Worm (Caenorhabditis elegans) whole organism, L2 larva: Measurements from ENCODE around the gene C14A11.9.

ENCODE experiments used
- ZK546.5 ChIP-seq: sonication (generic microtip); optimal IDR thresholded peaks from 2 replicates; lab custom pipeline; 2017; ENCODE audit warnings: missing biosample characterization, missing genetic modification characterization
- ceh-16 ChIP-seq: fragments of 150-350 bp; optimal IDR thresholded peaks from 2 replicates; lab custom pipeline; 2014; ENCODE audit warnings: missing biosample characterization, missing genetic modification characterization
- ceh-82 ChIP-seq: fragments of 150-350 bp; optimal IDR thresholded peaks from 2 replicates; lab custom pipeline; 2014; ENCODE audit warnings: missing biosample characterization, missing genetic modification characterization
- egl-27 ChIP-seq: sonication (generic microtip); optimal IDR thresholded peaks from 3 replicates; lab custom pipeline; 2017; ENCODE audit warnings: missing biosample characterization, missing genetic modification reagents, missing genetic modification characterization
- lin-13 ChIP-seq: fragments of 150-350 bp; optimal IDR thresholded peaks from 2 replicates; lab custom pipeline; 2014; ENCODE audit warnings: missing biosample characterization, missing genetic modification reagents, missing genetic modification characterization
- lin-39 ChIP-seq: fragments of 150-350 bp; optimal IDR thresholded peaks from 2 replicates; lab custom pipeline; 2014; ENCODE audit warnings: missing biosample characterization, missing genetic modification reagents, missing genetic modification characterization
- nhr-21 ChIP-seq: fragments of 150-350 bp; optimal IDR thresholded peaks from 2 replicates; lab custom pipeline; 2014; ENCODE audit warnings: missing biosample characterization, missing genetic modification characterization
- skn-1 ChIP-seq: sonication (generic microtip); optimal IDR thresholded peaks from 2 replicates; lab custom pipeline; 2017; ENCODE audit warnings: missing biosample characterization, missing genetic modification characterization
- zag-1 ChIP-seq: fragments of 150-350 bp; optimal IDR thresholded peaks from 2 replicates; lab custom pipeline; 2014; ENCODE audit warnings: missing biosample characterization, missing genetic modification characterization

DNA sequence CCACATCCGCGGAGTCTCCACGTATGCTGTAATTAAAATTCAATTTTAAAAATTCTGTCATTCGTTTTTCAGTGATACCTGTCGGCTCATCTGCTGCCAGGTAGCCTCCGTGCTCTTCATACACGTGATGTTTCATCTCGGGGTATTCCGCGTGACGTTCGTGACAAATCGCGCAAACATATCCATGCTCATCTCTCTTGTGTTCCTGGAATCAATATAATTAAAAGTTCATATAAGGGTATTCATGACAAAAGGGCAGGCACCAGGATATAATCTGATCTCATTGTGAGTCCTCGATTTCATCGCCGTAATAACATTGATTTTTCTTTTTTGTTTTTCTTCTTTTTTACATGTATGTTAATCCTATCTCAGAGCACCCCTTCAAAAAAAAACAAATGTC lies 44.5 kb upstream of the C14A11.9 start:
- TF ChIP-seq skn-1 (tag; lab: Kevin White, UChicago) (no peak), nhr-21 (tag; lab: Kevin White, UChicago) (no peak), ZK546.5 (tag; lab: Kevin White, UChicago) (no peak), lin-39 (no peak), egl-27 (tag; lab: Kevin White, UChicago) (no peak), ceh-16 (tag; lab: Kevin White, UChicago) (no peak), lin-13 (GFP tag; lab: Kevin White, UChicago) (no peak), zag-1 (no peak), ceh-82 (tag; lab: Kevin White, UChicago) (no peak)
